Worm (Caenorhabditis elegans) whole organism, midembryonic: ENCODE data around the gene par-3.
"Not testable (repeated sequence)": the region's sequence is repeated elsewhere in the genome, so short reads cannot be mapped to it uniquely, and the experiment has no call there.

Experiments used
- cog-1 ChIP-seq: sonication (generic microtip); optimal IDR thresholded peaks from 2 replicates; lab custom pipeline; 2016; ENCODE audit warnings: missing genetic modification characterization, missing compliant biosample characterization
- flt-1 ChIP-seq: fragments of 200-800 bp; sonication (Bioruptor generic); IDR thresholded peaks from 2 replicates; pipeline ENCODE4 v1.3.6; 2022; ENCODE audit warnings: missing genetic modification characterization, missing compliant biosample characterization
- ref-1 ChIP-seq: fragments of 200-800 bp; sonication (Bioruptor generic); conservative IDR thresholded peaks from 2 replicates; pipeline ENCODE4 v1.3.6; 2022; ENCODE audit warnings: missing genetic modification reagents, missing genetic modification characterization, missing compliant biosample characterization
- ztf-23 ChIP-seq: fragments of 200-800 bp; sonication (Bioruptor generic); IDR thresholded peaks from 2 replicates; pipeline ENCODE4 v1.3.6; 2022; ENCODE audit warnings: missing genetic modification reagents, missing genetic modification characterization, missing compliant biosample characterization
- ztf-29 ChIP-seq: fragments of 200-800 bp; sonication (Bioruptor generic); IDR thresholded peaks from 2 replicates; pipeline ENCODE4 v1.3.6; 2022; ENCODE audit warnings: missing genetic modification reagents, missing genetic modification characterization, missing compliant biosample characterization

DNA sequence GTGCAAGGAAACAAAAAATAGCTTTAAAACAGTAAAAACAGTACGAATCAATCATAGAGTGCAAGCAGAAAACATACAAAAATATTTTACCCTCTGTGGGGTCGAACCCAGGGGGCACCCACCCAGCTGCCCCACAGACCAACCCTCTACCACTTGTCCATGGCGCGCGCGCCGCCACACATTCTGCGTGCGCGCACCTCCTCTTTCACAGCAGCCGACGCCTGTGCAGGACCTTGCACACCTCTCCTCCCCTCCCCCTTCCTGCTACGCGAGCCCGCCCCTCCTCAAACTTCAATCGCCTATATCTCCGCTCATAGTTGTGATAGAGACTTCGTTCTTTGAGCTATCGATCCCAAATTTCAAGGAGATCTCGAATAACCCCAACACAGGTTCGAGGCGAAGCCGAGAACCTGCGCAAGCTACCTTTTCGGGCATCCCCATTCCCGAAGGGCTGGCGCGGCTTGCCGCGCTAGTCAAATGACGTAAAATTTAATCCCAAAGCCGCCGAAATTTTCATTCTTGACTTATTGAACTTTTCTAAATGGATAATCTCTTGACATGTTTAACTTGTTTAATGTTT is 26.6 kb upstream of the par-3 start:
- TF ChIP-seq cog-1 (tag; lab: Kevin White, UChicago); ztf-29 (GFP tag; lab: Robert Waterston, UW); ref-1 (GFP tag; lab: Robert Waterston, UW): not testable (repeated sequence)
- TF ChIP-seq ztf-23 (GFP tag; lab: Robert Waterston, UW) (peak; percentile 55; the same call in 1 of the 2 replicates), flt-1 (peak; percentile 82)
